Worm (Caenorhabditis elegans): ENCODE measurements around the gene ZK1086.3.

DNA sequence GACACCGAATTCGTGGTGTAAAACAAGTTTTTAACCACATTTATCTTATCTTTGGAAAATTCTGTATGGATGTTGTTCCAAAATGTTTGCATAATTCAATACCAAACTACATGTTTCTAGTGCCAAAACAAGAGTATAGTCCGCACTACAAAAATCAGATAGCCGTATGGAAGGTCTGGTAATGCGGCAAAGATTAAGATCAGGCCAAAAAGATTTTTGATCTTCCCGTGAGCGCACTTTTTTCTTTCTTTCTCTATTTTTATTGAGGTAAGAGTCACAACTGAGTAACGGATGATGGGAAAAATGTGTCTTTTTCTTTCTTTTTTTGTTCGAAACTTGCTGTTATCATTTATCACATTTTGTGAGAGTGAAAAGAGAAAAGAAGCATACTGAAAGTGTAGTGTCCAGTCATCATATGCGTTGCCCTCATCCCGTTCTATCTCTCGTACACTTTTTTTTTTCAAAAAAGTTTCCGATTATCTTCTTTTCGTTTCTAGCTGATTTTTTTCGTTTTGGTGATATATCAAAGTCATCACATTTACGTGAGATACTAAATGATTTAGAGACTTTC lies 46.0 kb upstream of the ZK1086.3 start:
- no peak for TF ChIP-seq K12H6.12 (tag; optimal IDR thresholded peaks at IDR 0.05)
- TF ChIP-seq ama-1 (optimal IDR thresholded peaks at IDR 0.05), result no peak
- TF ChIP-seq ama-1 (GFP tag; optimal IDR thresholded peaks at IDR 0.05), result no peak
- no peak for TF ChIP-seq F10E7.11 (tag; optimal IDR thresholded peaks at IDR 0.05)
- no peak for TF ChIP-seq mel-28 (tag; optimal IDR thresholded peaks at IDR 0.05; ENCODE audit: borderline replicate concordance)
- no peak for TF ChIP-seq F33H1.4 (GFP tag; IDR thresholded peaks at IDR 0.05)
- TF ChIP-seq rcor-1 (GFP tag; IDR thresholded peaks at IDR 0.05), result no peak
- TF ChIP-seq lin-35 (GFP tag; optimal IDR thresholded peaks at IDR 0.05), result no peak
- TF ChIP-seq nfya-1 (tag; optimal IDR thresholded peaks at IDR 0.05; ENCODE audit: borderline replicate concordance, insufficient read depth), result no peak

All from whole organism, young adult.